Worm (Caenorhabditis elegans) whole organism, late embryonic: ENCODE measurements around the gene madf-9.

ENCODE experiments used
- C38D4.7 ChIP-seq: fragments of 200-800 bp; sonication (Bioruptor generic); optimal IDR thresholded peaks from 2 replicates; lab custom pipeline; 2018; ENCODE audit warnings: mild to moderate bottlenecking, missing genetic modification characterization, moderate library complexity, missing compliant biosample characterization
- F13H6.1 ChIP-seq: sonication (generic microtip); optimal IDR thresholded peaks from 2 replicates; lab custom pipeline; 2016; ENCODE audit warnings: missing genetic modification characterization, missing compliant biosample characterization
- K02D7.2 ChIP-seq: sonication (generic microtip); optimal IDR thresholded peaks from 2 replicates; lab custom pipeline; 2017; ENCODE audit warnings: mild to moderate bottlenecking, missing genetic modification characterization, missing compliant biosample characterization
- K09A11.1 ChIP-seq: sonication (generic microtip); optimal IDR thresholded peaks from 2 replicates; lab custom pipeline; 2017; ENCODE audit warnings: antibody characterized with exemption, mild to moderate bottlenecking, missing genetic modification characterization, missing compliant biosample characterization; ENCODE audit not compliant: insufficient read depth
- Y22D7AL.16 ChIP-seq: sonication (generic microtip); optimal IDR thresholded peaks from 2 replicates; lab custom pipeline; 2016; ENCODE audit warnings: missing genetic modification characterization, missing compliant biosample characterization
- ceh-14 ChIP-seq: sonication (generic microtip); optimal IDR thresholded peaks from 2 replicates; lab custom pipeline; 2016; ENCODE audit warnings: missing genotype, missing genetic modification characterization, missing compliant biosample characterization
- ceh-2 ChIP-seq: sonication (generic microtip); optimal IDR thresholded peaks from 2 replicates; lab custom pipeline; 2016; ENCODE audit warnings: missing genotype, missing genetic modification characterization, missing compliant biosample characterization
- ceh-22 ChIP-seq: sonication (generic microtip); optimal IDR thresholded peaks from 2 replicates; lab custom pipeline; 2017; ENCODE audit warnings: missing biosample characterization, missing genetic modification characterization
- ceh-31 ChIP-seq: sonication (generic microtip); optimal IDR thresholded peaks from 2 replicates; lab custom pipeline; 2016; ENCODE audit warnings: missing genetic modification characterization, missing compliant biosample characterization
- ceh-34 ChIP-seq: sonication (generic microtip); optimal IDR thresholded peaks from 2 replicates; lab custom pipeline; 2016; ENCODE audit warnings: mild to moderate bottlenecking, missing genetic modification characterization, missing compliant biosample characterization
- ceh-45 ChIP-seq: fragments of 200-800 bp; sonication (Bioruptor generic); IDR thresholded peaks from 2 replicates; pipeline ENCODE4 v1.3.6; 2022; ENCODE audit warnings: missing genetic modification reagents, missing genetic modification characterization, missing compliant biosample characterization
- ceh-48 ChIP-seq: sonication (generic microtip); optimal IDR thresholded peaks from 2 replicates; lab custom pipeline; 2016; ENCODE audit warnings: missing genetic modification characterization, inconsistent platforms, missing compliant biosample characterization
- ceh-6 ChIP-seq: fragments of 200-800 bp; sonication (Bioruptor generic); optimal IDR thresholded peaks from 2 replicates; lab custom pipeline; 2018; ENCODE audit warnings: mild to moderate bottlenecking, missing genetic modification characterization, missing compliant biosample characterization
- ceh-9 ChIP-seq: sonication (generic microtip); optimal IDR thresholded peaks from 2 replicates; lab custom pipeline; 2016; ENCODE audit warnings: mild to moderate bottlenecking, missing genetic modification characterization, inconsistent platforms, missing compliant biosample characterization
- che-1 ChIP-seq: sonication (generic microtip); optimal IDR thresholded peaks from 2 replicates; lab custom pipeline; 2016; ENCODE audit warnings: mild to moderate bottlenecking, missing genetic modification characterization, missing compliant biosample characterization
- elt-2 ChIP-seq: sonication (generic microtip); optimal IDR thresholded peaks from 2 replicates; lab custom pipeline; 2016; ENCODE audit warnings: missing genetic modification reagents, missing genetic modification characterization, missing compliant biosample characterization
- elt-4 ChIP-seq: sonication (generic microtip); optimal IDR thresholded peaks from 2 replicates; lab custom pipeline; 2016; ENCODE audit warnings: missing genetic modification characterization, missing compliant biosample characterization
- ets-4 ChIP-seq: sonication (generic microtip); optimal IDR thresholded peaks from 2 replicates; lab custom pipeline; 2016; ENCODE audit warnings: missing genetic modification characterization, missing compliant biosample characterization
- eyg-1 ChIP-seq: sonication (generic microtip); optimal IDR thresholded peaks from 2 replicates; lab custom pipeline; 2016; ENCODE audit warnings: missing genotype, missing genetic modification characterization, missing compliant biosample characterization
- fkh-6 ChIP-seq: sonication (generic microtip); optimal IDR thresholded peaks from 2 replicates; lab custom pipeline; 2016; ENCODE audit warnings: missing genetic modification characterization, missing compliant biosample characterization
- gmeb-2 ChIP-seq: sonication (generic microtip); optimal IDR thresholded peaks from 2 replicates; lab custom pipeline; 2016; ENCODE audit warnings: missing genetic modification characterization, inconsistent platforms, missing compliant biosample characterization
- hlh-30 ChIP-seq: sonication (generic microtip); optimal IDR thresholded peaks from 2 replicates; lab custom pipeline; 2017; ENCODE audit warnings: antibody characterized with exemption, missing genetic modification characterization, missing compliant biosample characterization; ENCODE audit not compliant: insufficient read depth
- hlh-6 ChIP-seq: sonication (generic microtip); optimal IDR thresholded peaks from 2 replicates; lab custom pipeline; 2016; ENCODE audit warnings: missing genotype, missing genetic modification characterization, missing compliant biosample characterization
- hlh-8 ChIP-seq: sonication (generic microtip); optimal IDR thresholded peaks from 2 replicates; lab custom pipeline; 2016; ENCODE audit warnings: missing genotype, missing genetic modification characterization, missing compliant biosample characterization
- lim-6 ChIP-seq: sonication (generic microtip); optimal IDR thresholded peaks from 2 replicates; lab custom pipeline; 2016; ENCODE audit warnings: missing genetic modification characterization, missing compliant biosample characterization
- madf-2 ChIP-seq: sonication (generic microtip); optimal IDR thresholded peaks from 2 replicates; lab custom pipeline; 2017; ENCODE audit warnings: missing genetic modification characterization, missing compliant biosample characterization
- nhr-11 ChIP-seq: fragments of 150-350 bp; optimal IDR thresholded peaks from 2 replicates; lab custom pipeline; 2014; ENCODE audit warnings: missing biosample characterization, missing genetic modification characterization
- npax-4 ChIP-seq: sonication (generic microtip); optimal IDR thresholded peaks from 2 replicates; lab custom pipeline; 2016; ENCODE audit warnings: missing genetic modification characterization, missing compliant biosample characterization
- odd-2 ChIP-seq: sonication (generic microtip); optimal IDR thresholded peaks from 2 replicates; lab custom pipeline; 2017; ENCODE audit warnings: antibody characterized with exemption, mild to moderate bottlenecking, missing genetic modification characterization, missing compliant biosample characterization
- pag-3 ChIP-seq: sonication (generic microtip); optimal IDR thresholded peaks from 2 replicates; lab custom pipeline; 2016; ENCODE audit warnings: missing compliant biosample characterization, missing genetic modification characterization, borderline replicate concordance
- pat-9 ChIP-seq: fragments of 200-800 bp; sonication (Bioruptor generic); optimal IDR thresholded peaks from 2 replicates; lab custom pipeline; 2018; ENCODE audit warnings: mild to moderate bottlenecking, missing genetic modification characterization, moderate library complexity, missing compliant biosample characterization
- pax-1 ChIP-seq: fragments of 150-350 bp; optimal IDR thresholded peaks from 2 replicates; lab custom pipeline; 2014; ENCODE audit warnings: missing biosample characterization, missing genetic modification characterization
- pha-2 ChIP-seq: sonication (generic microtip); optimal IDR thresholded peaks from 2 replicates; lab custom pipeline; 2017; ENCODE audit warnings: mild to moderate bottlenecking, missing genetic modification characterization, missing compliant biosample characterization
- pha-4 ChIP-seq: fragments of 150-350 bp; optimal IDR thresholded peaks from 2 replicates; lab custom pipeline; 2018; ENCODE audit warnings: missing biosample characterization, missing genetic modification reagents, missing genetic modification characterization
- pros-1 ChIP-seq: fragments of 150-350 bp; optimal IDR thresholded peaks from 2 replicates; lab custom pipeline; 2014; ENCODE audit warnings: missing biosample characterization, missing genetic modification reagents, missing genetic modification characterization
- sdc-2 ChIP-seq: sonication (generic microtip); optimal IDR thresholded peaks from 2 replicates; lab custom pipeline; 2016; ENCODE audit warnings: missing genotype, missing genetic modification characterization, missing compliant biosample characterization
- sox-2 ChIP-seq: fragments of 200-800 bp; sonication (Bioruptor generic); IDR thresholded peaks from 2 replicates; pipeline ENCODE4 v1.3.6; 2022; ENCODE audit warnings: missing genetic modification reagents, missing genetic modification characterization, missing compliant biosample characterization
- sox-4 ChIP-seq: sonication (generic microtip); optimal IDR thresholded peaks from 2 replicates; lab custom pipeline; 2017; ENCODE audit warnings: mild to moderate bottlenecking, missing genetic modification characterization, inconsistent platforms, missing compliant biosample characterization
- ttx-3 ChIP-seq: sonication (generic microtip); optimal IDR thresholded peaks from 2 replicates; lab custom pipeline; 2016; ENCODE audit warnings: missing genetic modification reagents, missing genetic modification characterization, missing compliant biosample characterization
- unc-3 ChIP-seq, 2 experiments: fragments of 200-800 bp in 1 of 2; sonication (Bioruptor generic) in 1 of 2; sonication (generic microtip) in 1 of 2; conservative IDR thresholded peaks in 1 of 2; optimal IDR thresholded peaks in 1 of 2; 2 replicates each; pipeline versions ENCODE4 v1.3.6 to Lab custom; 2016 to 2022; ENCODE audit warnings: missing compliant biosample characterization in 2 of 2, missing genetic modification characterization in 2 of 2, missing genetic modification reagents in 1 of 2
- unc-55 ChIP-seq: sonication (generic microtip); optimal IDR thresholded peaks from 2 replicates; lab custom pipeline; 2017; ENCODE audit warnings: missing biosample characterization, missing genetic modification reagents, missing genetic modification characterization
- unc-86 ChIP-seq: sonication (generic microtip); optimal IDR thresholded peaks from 2 replicates; lab custom pipeline; 2016; ENCODE audit warnings: missing genetic modification characterization, missing compliant biosample characterization
- zip-5 ChIP-seq: sonication (generic microtip); optimal IDR thresholded peaks from 2 replicates; lab custom pipeline; 2016; ENCODE audit warnings: missing genetic modification characterization, missing compliant biosample characterization

Gene madf-9

ce11 chrIV:3636528-3637129, at the start of gene madf-9 (continued):
- TF ChIP-seq fkh-6 (no peak), ceh-9 (tag; lab: Kevin White, UChicago) (no peak), sox-4 (no peak), pha-2 (tag; lab: Kevin White, UChicago) (no peak), pag-3 (tag; lab: Kevin White, UChicago) (no peak), eyg-1 (tag; lab: Kevin White, UChicago) (no peak), sdc-2 (peak; percentile 43), unc-86 (tag; lab: Kevin White, UChicago) (no peak), che-1 (no peak), ceh-2 (tag; lab: Kevin White, UChicago) (peak; percentile 41), lim-6 (tag; lab: Kevin White, UChicago) (no peak), ceh-14 (tag; lab: Kevin White, UChicago) (no peak), elt-4 (tag; lab: Kevin White, UChicago) (no peak), pha-4 (tag; lab: Kevin White, UChicago) (no peak), hlh-30 (tag; lab: Kevin White, UChicago) (peak; percentile 41), K02D7.2 (tag; lab: Kevin White, UChicago) (no peak)
- TF ChIP-seq, all 69 proteins: peak for 20

DNA sequence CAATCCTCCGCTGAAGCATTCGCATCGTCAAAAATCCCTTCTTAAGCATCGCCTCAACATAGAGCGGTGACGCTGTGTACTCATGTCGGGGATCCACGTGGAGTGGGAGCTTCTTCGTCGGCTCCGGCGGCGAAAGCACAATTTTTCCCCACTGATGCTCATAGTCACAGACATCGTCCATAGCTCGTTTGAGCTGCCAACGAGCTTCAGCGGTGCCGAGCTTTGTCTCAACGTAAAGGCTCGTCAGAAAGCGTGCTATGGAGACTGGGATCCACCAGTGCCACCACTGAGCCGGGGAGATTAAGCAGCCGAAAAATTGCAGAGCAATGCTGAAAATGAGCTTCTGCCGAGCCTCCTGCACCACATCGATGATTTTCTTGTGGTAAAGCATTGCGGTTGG, 46.1 kb upstream of the madf-9 start:
- no peak for TF ChIP-seq odd-2 (tag; lab: Kevin White, UChicago)
- TF ChIP-seq pha-2 (tag; lab: Kevin White, UChicago), result no peak
- no peak for TF ChIP-seq hlh-30 (tag; lab: Kevin White, UChicago)
- TF ChIP-seq sox-4, result no peak
- TF ChIP-seq pax-1 (tag; lab: Kevin White, UChicago), result no peak
- no peak for TF ChIP-seq unc-86 (tag; lab: Kevin White, UChicago)
- no peak for TF ChIP-seq elt-2 (tag; lab: Kevin White, UChicago)
- TF ChIP-seq unc-3 (GFP tag; conservative IDR thresholded peaks at IDR 0.05; lab: Robert Waterston, UW), result no peak
- no peak for TF ChIP-seq unc-3 (tag; optimal IDR thresholded peaks at IDR 0.05; lab: Kevin White, UChicago)
- no peak for TF ChIP-seq ets-4 (tag; lab: Kevin White, UChicago)
- TF ChIP-seq C38D4.7 (GFP tag; lab: Kevin White, UChicago), result no peak
- TF ChIP-seq K02D7.2 (tag; lab: Kevin White, UChicago), result no peak
- TF ChIP-seq ttx-3 (tag; lab: Kevin White, UChicago), result no peak
- TF ChIP-seq sox-2 (GFP tag; lab: Robert Waterston, UW), result no peak
- no peak for TF ChIP-seq lim-6 (tag; lab: Kevin White, UChicago)
- no peak for TF ChIP-seq npax-4 (tag; lab: Kevin White, UChicago)
- no peak for TF ChIP-seq F13H6.1 (tag; lab: Kevin White, UChicago)
- TF ChIP-seq ceh-14 (tag; lab: Kevin White, UChicago), result no peak
- no peak for TF ChIP-seq ceh-34 (tag; lab: Kevin White, UChicago)
- TF ChIP-seq nhr-11 (tag; lab: Kevin White, UChicago), result no peak
- TF ChIP-seq K09A11.1, result no peak
- TF ChIP-seq, all 69 proteins: peak for 0

ce11 chrIV:3593513-3593912, 43.4 kb upstream of the madf-9 start, which contains the start of gene taf-2:
Gene taf-2, minus strand, starts transcription at chrIV:3593613.
- TF ChIP-seq ceh-6 (GFP tag; lab: Kevin White, UChicago) (no peak), madf-2 (tag; lab: Kevin White, UChicago) (no peak), ceh-45 (GFP tag; lab: Robert Waterston, UW) (no peak), che-1 (no peak), hlh-6 (no peak), zip-5 (tag; lab: Kevin White, UChicago) (no peak), pat-9 (tag; lab: Kevin White, UChicago) (no peak), ttx-3 (tag; lab: Kevin White, UChicago) (no peak), npax-4 (tag; lab: Kevin White, UChicago) (no peak), pha-4 (tag; lab: Kevin White, UChicago) (no peak), unc-55 (GFP tag; lab: Kevin White, UChicago) (no peak), hlh-8 (tag; lab: Kevin White, UChicago) (no peak), Y22D7AL.16 (tag; lab: Kevin White, UChicago) (no peak), sox-2 (GFP tag; lab: Robert Waterston, UW) (no peak), pros-1 (tag; lab: Kevin White, UChicago) (no peak), ceh-22 (tag; lab: Kevin White, UChicago) (no peak), ceh-48 (tag; lab: Kevin White, UChicago) (no peak), gmeb-2 (tag; lab: Kevin White, UChicago) (no peak), ceh-9 (tag; lab: Kevin White, UChicago) (no peak), ceh-31 (tag; lab: Kevin White, UChicago) (no peak)
